Fruit fly (Drosophila melanogaster) whole organism, adult: ENCODE measurements around the gene CG42824.
A peak's percentile ranks its signal among the peaks of the same experiment; 100 is the strongest.

Experiments
- CG11617 ChIP-seq: fragments of 200-800 bp; sonication (Bioruptor generic); optimal IDR thresholded peaks from 2 replicates; lab custom pipeline; 2017; ENCODE audit warnings: mild to moderate bottlenecking, missing biosample characterization, missing genetic modification reagents, missing genetic modification characterization
- CG12768 ChIP-seq: fragments of 200-800 bp; sonication (Bioruptor generic); optimal IDR thresholded peaks from 2 replicates; lab custom pipeline; 2017; ENCODE audit warnings: missing biosample characterization, missing genetic modification characterization, mild to moderate bottlenecking, moderate library complexity, missing genetic modification reagents
- CG14711 ChIP-seq: fragments of 200-800 bp; sonication (Bioruptor generic); optimal IDR thresholded peaks from 2 replicates; lab custom pipeline; 2018; ENCODE audit warnings: missing biosample characterization, mild to moderate bottlenecking, missing genetic modification characterization, moderate library complexity
- CG33017 ChIP-seq: fragments of 200-800 bp; sonication (Bioruptor generic); optimal IDR thresholded peaks from 2 replicates; lab custom pipeline; 2018; ENCODE audit warnings: missing biosample characterization, mild to moderate bottlenecking, missing genetic modification characterization, moderate library complexity
- CG7045 ChIP-seq: fragments of 200-800 bp; sonication (Bioruptor generic); optimal IDR thresholded peaks from 2 replicates; lab custom pipeline; 2017; ENCODE audit warnings: missing biosample characterization, mild to moderate bottlenecking, missing genetic modification characterization
- Hr96 ChIP-seq: fragments of 200-800 bp; sonication (Bioruptor generic); optimal IDR thresholded peaks from 2 replicates; lab custom pipeline; 2016; ENCODE audit warnings: missing biosample characterization, missing genetic modification characterization
- Mnt ChIP-seq: fragments of 200-800 bp; sonication (Bioruptor generic); optimal IDR thresholded peaks from 2 replicates; lab custom pipeline; 2016; ENCODE audit warnings: missing biosample characterization, mild to moderate bottlenecking, missing genetic modification characterization
- cic ChIP-seq: fragments of 200-800 bp; sonication (Bioruptor generic); optimal IDR thresholded peaks from 2 replicates; lab custom pipeline; 2017; ENCODE audit warnings: missing biosample characterization, mild to moderate bottlenecking, missing genetic modification characterization, moderate library complexity
- cnc ChIP-seq, 2 experiments: fragments of >200 bp; optimal IDR thresholded peaks; 2 replicates each; lab custom pipeline; 2017
- kay ChIP-seq: fragments of 200-800 bp; sonication (Bioruptor generic); peaks from one replicate; lab custom pipeline; 2016; ENCODE audit warnings: missing biosample characterization, missing genetic modification characterization, borderline replicate concordance
- ovo ChIP-seq: fragments of 200-800 bp; sonication (Bioruptor generic); optimal IDR thresholded peaks from 2 replicates; lab custom pipeline; 2016; ENCODE audit warnings: missing biosample characterization, missing genetic modification characterization

- TF ChIP-seq CG33017 (tag; lab: Kevin White, UChicago) (peak; percentile 44), CG7045 (GFP tag; lab: Kevin White, UChicago) (no peak), CG14711 (tag; lab: Kevin White, UChicago) (no peak), cic (GFP tag; lab: Kevin White, UChicago) (peak; percentile 21), CG11617 (GFP tag; lab: Kevin White, UChicago) (no peak), Mnt (GFP tag; lab: Kevin White, UChicago) (no peak), CG12768 (GFP tag; lab: Kevin White, UChicago) (no peak), cnc (optimal IDR thresholded peaks at IDR 0.05; lab: Kevin White, UChicago) (no peak), Hr96 (no peak), ovo (no peak), kay (peak; percentile 25)
These were observed 6.2 kb downstream of the CG42824 start for dm6 chr3R:17400102-17400501.
